Fruit fly (Drosophila melanogaster) whole organism: ENCODE results near the gene nod.

Source experiments
- CG8478 ChIP-seq: fragments of >200 bp; optimal IDR thresholded peaks from 2 replicates; lab custom pipeline; 2018; ENCODE audit warnings: inconsistent platforms
- Dll ChIP-seq: fragments of >200 bp; optimal IDR thresholded peaks from 2 replicates; lab custom pipeline; 2017
- EcR ChIP-seq, 2 experiments: fragments of >200 bp; optimal IDR thresholded peaks; 2 replicates each; lab custom pipeline; 2017; ENCODE audit warnings: missing biosample characterization in 2 of 2, missing genetic modification characterization in 2 of 2, missing genetic modification reagents in 2 of 2
- pan ChIP-seq: fragments of >200 bp; optimal IDR thresholded peaks from 2 replicates; lab custom pipeline; 2017

- TF ChIP-seq EcR (GFP tag; optimal IDR thresholded peaks at IDR 0.05; lab: Kevin White, UChicago), result no peak
- no peak for TF ChIP-seq CG8478 (lab: Kevin White, UChicago)
- TF ChIP-seq pan (lab: Kevin White, UChicago), result no peak
- TF ChIP-seq Dll (lab: Kevin White, UChicago), result no peak
Observed at dm6 chrX:11576540-11576939, 4.0 kb upstream of the nod start, which contains the start of gene CG11695.
